Fruit fly (Drosophila melanogaster): ENCODE results near the gene CG31922.

CG31922 gene

dm6 chr2L:1211528-1211927 is 41.5 kb downstream of the CG31922 start:
- no peak for TF ChIP-seq Met (GFP tag; optimal IDR thresholded peaks at IDR 0.05)
- TF ChIP-seq topi (GFP tag; optimal IDR thresholded peaks at IDR 0.05) = no peak
- no peak for TF ChIP-seq vri (GFP tag; optimal IDR thresholded peaks at IDR 0.05)
- no peak for TF ChIP-seq CG6163 (GFP tag; IDR thresholded peaks at IDR 0.05)
- TF ChIP-seq Eip78C (GFP tag) = no peak
- TF ChIP-seq cyc (GFP tag; optimal IDR thresholded peaks at IDR 0.05) = no peak
- no peak for TF ChIP-seq CG9139 (GFP tag; optimal IDR thresholded peaks at IDR 0.05)
- TF ChIP-seq fd59A (GFP tag; optimal IDR thresholded peaks at IDR 0.05) = no peak
- TF ChIP-seq CG3919 (GFP tag; optimal IDR thresholded peaks at IDR 0.05) = no peak
- no peak for TF ChIP-seq CG34406 (GFP tag; optimal IDR thresholded peaks at IDR 0.05)

dm6 chr2L:1213587-1213986 is 43.6 kb downstream of the CG31922 start:
- TF ChIP-seq Eip78C (GFP tag) (peak; percentile 47), OdsH (GFP tag; optimal IDR thresholded peaks at IDR 0.05) (peak; percentile 6), CG11762 (GFP tag; optimal IDR thresholded peaks at IDR 0.05; ENCODE audit: insufficient read depth) (no peak)

- TF ChIP-seq fd85E (GFP tag; optimal IDR thresholded peaks at IDR 0.05) (no peak), OdsH (GFP tag; optimal IDR thresholded peaks at IDR 0.05) (peak; percentile 18), CG10631 (GFP tag; optimal IDR thresholded peaks at IDR 0.05) (peak; percentile 16), fd59A (GFP tag; optimal IDR thresholded peaks at IDR 0.05) (no peak), Sox102F (GFP tag; optimal IDR thresholded peaks at IDR 0.05) (no peak), Smox (GFP tag; optimal IDR thresholded peaks at IDR 0.05) (peak; percentile 4), CG11902 (GFP tag; optimal IDR thresholded peaks at IDR 0.05) (no peak), fkh (GFP tag; optimal IDR thresholded peaks at IDR 0.05) (no peak), spab (GFP tag; optimal IDR thresholded peaks at IDR 0.05) (no peak), CG3919 (GFP tag; optimal IDR thresholded peaks at IDR 0.05) (peak; percentile 11), salr (GFP tag; optimal IDR thresholded peaks at IDR 0.05) (no peak), lz (GFP tag; optimal IDR thresholded peaks at IDR 0.05) (no peak), CG6163 (GFP tag; IDR thresholded peaks at IDR 0.05) (peak; percentile 47; the same call in 1 of the 3 replicates), net (GFP tag; optimal IDR thresholded peaks at IDR 0.05) (no peak), CG6792 (GFP tag; optimal IDR thresholded peaks at IDR 0.05) (peak; percentile 6), CG1621 (tag; optimal IDR thresholded peaks at IDR 0.05) (no peak), Eip78C (GFP tag) (peak; percentile 51), CG8119 (GFP tag; IDR thresholded peaks at IDR 0.05) (no peak), achi (GFP tag; optimal IDR thresholded peaks at IDR 0.05) (peak; percentile 4), Hr4 (GFP tag; optimal IDR thresholded peaks at IDR 0.05) (no peak), CG6854 (GFP tag; optimal IDR thresholded peaks at IDR 0.05) (no peak), esn (GFP tag; optimal IDR thresholded peaks at IDR 0.05) (peak; percentile 1), CG34406 (GFP tag; optimal IDR thresholded peaks at IDR 0.05) (no peak), pdm3 (GFP tag; optimal IDR thresholded peaks at IDR 0.05) (peak; percentile 11), svp (GFP tag) (peak; percentile 36), Ets21C (GFP tag; optimal IDR thresholded peaks at IDR 0.05) (no peak), eg (GFP tag; IDR thresholded peaks at IDR 0.05) (0 out of 3 replicates have a peak, but pooled peaks have one; percentile 18), Blimp-1 (GFP tag; optimal IDR thresholded peaks at IDR 0.05) (no peak), CG6276 (GFP tag; optimal IDR thresholded peaks at IDR 0.05) (no peak), CG32006 (GFP tag; optimal IDR thresholded peaks at IDR 0.05) (no peak), CG7368 (GFP tag; optimal IDR thresholded peaks at IDR 0.05) (no peak), cyc (GFP tag; optimal IDR thresholded peaks at IDR 0.05) (no peak), Eip93F (GFP tag; optimal IDR thresholded peaks at IDR 0.05) (no peak), Sox14 (GFP tag; optimal IDR thresholded peaks at IDR 0.05) (no peak)
Measured at dm6 chr2L:1214465-1214864, 44.5 kb downstream of the CG31922 start.
